Worm (Caenorhabditis elegans) whole organism, late embryonic: ENCODE results near the gene F08D12.12.

ENCODE experiments used
- ceh-2 ChIP-seq: sonication (generic microtip); optimal IDR thresholded peaks from 2 replicates; lab custom pipeline; 2016; ENCODE audit warnings: missing genotype, missing genetic modification characterization, missing compliant biosample characterization
- ceh-22 ChIP-seq: sonication (generic microtip); optimal IDR thresholded peaks from 2 replicates; lab custom pipeline; 2017; ENCODE audit warnings: missing biosample characterization, missing genetic modification characterization
- ceh-24 ChIP-seq: sonication (generic microtip); optimal IDR thresholded peaks from 2 replicates; lab custom pipeline; 2016; ENCODE audit warnings: mild to moderate bottlenecking, missing genetic modification characterization, missing compliant biosample characterization
- fkh-10 ChIP-seq: fragments of 150-350 bp; optimal IDR thresholded peaks from 2 replicates; lab custom pipeline; 2014; ENCODE audit warnings: missing biosample characterization, missing genetic modification reagents, missing genetic modification characterization
- hlh-30 ChIP-seq: sonication (generic microtip); optimal IDR thresholded peaks from 2 replicates; lab custom pipeline; 2017; ENCODE audit warnings: antibody characterized with exemption, missing genetic modification characterization, missing compliant biosample characterization; ENCODE audit not compliant: insufficient read depth
- lin-11 ChIP-seq: fragments of 200-800 bp; sonication (Bioruptor generic); optimal IDR thresholded peaks from 2 replicates; lab custom pipeline; 2018; ENCODE audit warnings: mild to moderate bottlenecking, missing genetic modification characterization, missing compliant biosample characterization
- madf-2 ChIP-seq: sonication (generic microtip); optimal IDR thresholded peaks from 2 replicates; lab custom pipeline; 2017; ENCODE audit warnings: missing genetic modification characterization, missing compliant biosample characterization
- nhr-11 ChIP-seq: fragments of 150-350 bp; optimal IDR thresholded peaks from 2 replicates; lab custom pipeline; 2014; ENCODE audit warnings: missing biosample characterization, missing genetic modification characterization
- npax-4 ChIP-seq: sonication (generic microtip); optimal IDR thresholded peaks from 2 replicates; lab custom pipeline; 2016; ENCODE audit warnings: missing genetic modification characterization, missing compliant biosample characterization
- pha-4 ChIP-seq: fragments of 150-350 bp; optimal IDR thresholded peaks from 2 replicates; lab custom pipeline; 2018; ENCODE audit warnings: missing biosample characterization, missing genetic modification reagents, missing genetic modification characterization
- ref-2 ChIP-seq: sonication (generic microtip); optimal IDR thresholded peaks from 2 replicates; lab custom pipeline; 2016; ENCODE audit warnings: missing genetic modification characterization, missing compliant biosample characterization
- sox-2 ChIP-seq: fragments of 200-800 bp; sonication (Bioruptor generic); IDR thresholded peaks from 2 replicates; pipeline ENCODE4 v1.3.6; 2022; ENCODE audit warnings: missing genetic modification reagents, missing genetic modification characterization, missing compliant biosample characterization
- sox-4 ChIP-seq: sonication (generic microtip); optimal IDR thresholded peaks from 2 replicates; lab custom pipeline; 2017; ENCODE audit warnings: mild to moderate bottlenecking, missing genetic modification characterization, inconsistent platforms, missing compliant biosample characterization
- tbx-2 ChIP-seq: sonication (generic microtip); optimal IDR thresholded peaks from 2 replicates; lab custom pipeline; 2016; ENCODE audit warnings: missing genetic modification characterization, missing compliant biosample characterization

ce11 chrII:2770788-2771187 is 16.1 kb downstream of the F08D12.12 start, which contains the start of gene fbxb-105:
- TF ChIP-seq lin-11 (no peak), ceh-22 (tag; lab: Kevin White, UChicago) (no peak), fkh-10 (GFP tag; lab: Kevin White, UChicago) (no peak), sox-4 (tag; lab: Kevin White, UChicago) (no peak), sox-2 (GFP tag; lab: Robert Waterston, UW) (no peak), ref-2 (tag; lab: Kevin White, UChicago) (no peak), npax-4 (tag; lab: Kevin White, UChicago) (no peak), madf-2 (no peak), tbx-2 (tag; lab: Kevin White, UChicago) (no peak), hlh-30 (tag; lab: Kevin White, UChicago) (no peak), ceh-2 (tag; lab: Kevin White, UChicago) (no peak), nhr-11 (no peak), pha-4 (tag; lab: Kevin White, UChicago) (no peak), ceh-24 (tag; lab: Kevin White, UChicago) (no peak)
